Fruit fly (Drosophila melanogaster) whole organism, embryonic: ENCODE data around the gene loqs.

Source experiments
- Bteb2 ChIP-seq: fragments of 200-800 bp; sonication (Bioruptor generic); optimal IDR thresholded peaks from 2 replicates; lab custom pipeline; 2016; ENCODE audit warnings: missing biosample characterization, missing genetic modification characterization
- CG10431 ChIP-seq: fragments of 200-800 bp; sonication (Bioruptor generic); optimal IDR thresholded peaks from 3 replicates; lab custom pipeline; 2018; ENCODE audit warnings: missing biosample characterization, mild to moderate bottlenecking, missing genetic modification characterization
- CG10462 ChIP-seq: fragments of 200-800 bp; sonication (Bioruptor generic); optimal IDR thresholded peaks from 2 replicates; lab custom pipeline; 2016; ENCODE audit warnings: missing biosample characterization, missing genetic modification characterization
- CG10543 ChIP-seq: fragments of 200-800 bp; sonication (Bioruptor generic); optimal IDR thresholded peaks from 3 replicates; lab custom pipeline; 2017; ENCODE audit warnings: missing biosample characterization, mild to moderate bottlenecking, missing genetic modification characterization, moderate library complexity
- CG10979 ChIP-seq: fragments of 200-800 bp; sonication (Bioruptor generic); optimal IDR thresholded peaks from 2 replicates; lab custom pipeline; 2018; ENCODE audit warnings: missing biosample characterization, mild to moderate bottlenecking, missing genetic modification characterization, moderate library complexity
- CG11696 ChIP-seq: fragments of 200-800 bp; sonication (Bioruptor generic); IDR thresholded peaks from 2 replicates; pipeline ENCODE4 v1.3.6; 2022; ENCODE audit warnings: missing biosample characterization, missing genetic modification characterization
- CG12391 ChIP-seq: fragments of 200-800 bp; sonication (Bioruptor generic); optimal IDR thresholded peaks from 3 replicates; lab custom pipeline; 2018; ENCODE audit warnings: missing biosample characterization, mild to moderate bottlenecking, missing genetic modification characterization, moderate library complexity
- CG14014 ChIP-seq: fragments of 200-800 bp; sonication (Bioruptor generic); IDR thresholded peaks from 2 replicates; pipeline ENCODE4 v1.3.6; 2022; ENCODE audit warnings: missing biosample characterization, missing genetic modification characterization
- CG16779 ChIP-seq: fragments of 200-800 bp; sonication (Bioruptor generic); IDR thresholded peaks from 2 replicates; pipeline ENCODE4 v1.3.6; 2022; ENCODE audit warnings: missing biosample characterization, missing genetic modification characterization
- CG16815 ChIP-seq: fragments of 200-800 bp; sonication (Bioruptor generic); optimal IDR thresholded peaks from 3 replicates; lab custom pipeline; 2017; ENCODE audit warnings: missing biosample characterization, mild to moderate bottlenecking, missing genetic modification characterization
- CG32767 ChIP-seq: fragments of 200-800 bp; sonication (Bioruptor generic); IDR thresholded peaks from 2 replicates; pipeline ENCODE4 v1.3.6; 2022; ENCODE audit warnings: missing biosample characterization, missing genetic modification characterization
- CG33557 ChIP-seq: fragments of 200-800 bp; sonication (Bioruptor generic); optimal IDR thresholded peaks from 2 replicates; lab custom pipeline; 2019; ENCODE audit warnings: missing biosample characterization, mild to moderate bottlenecking, missing genetic modification characterization, moderate library complexity
- CG3407 ChIP-seq: fragments of 200-800 bp; sonication (Bioruptor generic); optimal IDR thresholded peaks from 2 replicates; lab custom pipeline; 2018; ENCODE audit warnings: missing biosample characterization, mild to moderate bottlenecking, missing genetic modification characterization
- CG6765 ChIP-seq: fragments of 200-800 bp; sonication (Bioruptor generic); optimal IDR thresholded peaks from 3 replicates; lab custom pipeline; 2017; ENCODE audit warnings: missing biosample characterization, mild to moderate bottlenecking, missing genetic modification characterization
- CG6854 ChIP-seq: fragments of 200-800 bp; sonication (Bioruptor generic); optimal IDR thresholded peaks from 3 replicates; lab custom pipeline; 2017; ENCODE audit warnings: missing biosample characterization, mild to moderate bottlenecking, missing genetic modification characterization
- CG8359 ChIP-seq: fragments of 200-800 bp; sonication (Bioruptor generic); optimal IDR thresholded peaks from 2 replicates; lab custom pipeline; 2017; ENCODE audit warnings: missing biosample characterization, mild to moderate bottlenecking, missing genetic modification characterization, borderline replicate concordance
- CG8944 ChIP-seq: fragments of 200-800 bp; sonication (Bioruptor generic); optimal IDR thresholded peaks from 3 replicates; lab custom pipeline; 2016; ENCODE audit warnings: missing biosample characterization, missing genetic modification characterization
- Camta ChIP-seq: fragments of 200-800 bp; sonication (Bioruptor generic); optimal IDR thresholded peaks from 2 replicates; lab custom pipeline; 2016; ENCODE audit warnings: missing biosample characterization, missing genetic modification characterization
- Dek ChIP-seq: fragments of 200-800 bp; sonication (Bioruptor generic); optimal IDR thresholded peaks from 3 replicates; lab custom pipeline; 2019; ENCODE audit warnings: missing biosample characterization, mild to moderate bottlenecking, missing genetic modification characterization, moderate library complexity
- Doc3 ChIP-seq: fragments of 200-800 bp; sonication (Bioruptor generic); IDR thresholded peaks from 3 replicates; pipeline ENCODE4 v1.3.6; 2022; ENCODE audit warnings: missing biosample characterization, missing genetic modification characterization; ENCODE audit not compliant: partially characterized antibody
- Drgx ChIP-seq: fragments of 200-800 bp; sonication (Bioruptor generic); IDR thresholded peaks from 2 replicates; pipeline ENCODE4 v1.3.6; 2022; ENCODE audit warnings: missing biosample characterization, missing genetic modification characterization
- E2f2 ChIP-seq: fragments of 200-800 bp; sonication (Bioruptor generic); IDR thresholded peaks from 2 replicates; pipeline ENCODE4 v1.3.6; 2022; ENCODE audit warnings: missing biosample characterization, missing genetic modification characterization
- Ets65A ChIP-seq: fragments of 200-800 bp; sonication (Bioruptor generic); peaks from one replicate; lab custom pipeline; 2016; ENCODE audit warnings: missing biosample characterization, missing genetic modification characterization
- Hey ChIP-seq: fragments of 200-800 bp; sonication (Bioruptor generic); optimal IDR thresholded peaks from 3 replicates; lab custom pipeline; 2018; ENCODE audit warnings: missing biosample characterization, mild to moderate bottlenecking, missing genetic modification characterization
- HmgD ChIP-seq: fragments of 200-800 bp; sonication (Bioruptor generic); optimal IDR thresholded peaks from 3 replicates; lab custom pipeline; 2016; ENCODE audit warnings: missing biosample characterization, missing genetic modification characterization
- Hmr ChIP-seq: fragments of 200-800 bp; sonication (Bioruptor generic); optimal IDR thresholded peaks from 3 replicates; lab custom pipeline; 2017; ENCODE audit warnings: mild to moderate bottlenecking, missing biosample characterization, missing genetic modification reagents, missing genetic modification characterization
- MESR4 ChIP-seq: fragments of 200-800 bp; sonication (Bioruptor generic); optimal IDR thresholded peaks from 2 replicates; lab custom pipeline; 2018; ENCODE audit warnings: missing biosample characterization, mild to moderate bottlenecking, missing genetic modification characterization, moderate library complexity
- Med ChIP-seq: fragments of 200-800 bp; sonication (Bioruptor generic); peaks from one replicate; lab custom pipeline; 2016; ENCODE audit warnings: missing biosample characterization, missing genetic modification characterization, mild to moderate bottlenecking, inconsistent platforms, moderate library complexity
- Neu2 ChIP-seq: fragments of 200-800 bp; sonication (Bioruptor generic); optimal IDR thresholded peaks from 3 replicates; lab custom pipeline; 2016; ENCODE audit warnings: missing biosample characterization, missing genetic modification characterization, borderline replicate concordance
- Sox102F ChIP-seq: fragments of 200-800 bp; sonication (Bioruptor generic); optimal IDR thresholded peaks from 2 replicates; lab custom pipeline; 2018; ENCODE audit warnings: missing biosample characterization, mild to moderate bottlenecking, missing genetic modification characterization, moderate library complexity
- Usf ChIP-seq: fragments of 200-800 bp; sonication (Bioruptor generic); optimal IDR thresholded peaks from 2 replicates; lab custom pipeline; 2017; ENCODE audit warnings: missing genotype, missing biosample characterization, missing genetic modification characterization
- btn ChIP-seq: fragments of 200-800 bp; sonication (Bioruptor generic); optimal IDR thresholded peaks from 2 replicates; lab custom pipeline; 2016; ENCODE audit warnings: missing biosample characterization, missing genetic modification characterization
- dati ChIP-seq: fragments of 200-800 bp; sonication (Bioruptor generic); IDR thresholded peaks from 2 replicates; pipeline ENCODE4 v1.3.6; 2022; ENCODE audit warnings: missing biosample characterization, missing genetic modification characterization
- esg ChIP-seq: fragments of 200-800 bp; sonication (Bioruptor generic); conservative IDR thresholded peaks from 2 replicates; pipeline ENCODE4 v1.3.6; 2022; ENCODE audit warnings: missing biosample characterization, missing genetic modification characterization
- gem ChIP-seq: fragments of 200-800 bp; sonication (Bioruptor generic); optimal IDR thresholded peaks from 2 replicates; lab custom pipeline; 2019; ENCODE audit warnings: missing biosample characterization, mild to moderate bottlenecking, missing genetic modification characterization, moderate library complexity
- hb ChIP-seq: fragments of 200-800 bp; sonication (Bioruptor generic); IDR thresholded peaks from 3 replicates; pipeline ENCODE4 v1.3.6; 2022; ENCODE audit warnings: missing biosample characterization, missing genetic modification characterization; ENCODE audit not compliant: partially characterized antibody
- her ChIP-seq: fragments of 200-800 bp; sonication (Bioruptor generic); optimal IDR thresholded peaks from 2 replicates; lab custom pipeline; 2016; ENCODE audit warnings: missing biosample characterization, missing genetic modification characterization
- kay ChIP-seq: fragments of 200-800 bp; sonication (Bioruptor generic); optimal IDR thresholded peaks from 2 replicates; lab custom pipeline; 2016; ENCODE audit warnings: missing biosample characterization, missing genetic modification characterization
- kni ChIP-seq: fragments of 200-800 bp; sonication (Bioruptor generic); optimal IDR thresholded peaks from 3 replicates; lab custom pipeline; 2017; ENCODE audit warnings: mild to moderate bottlenecking, missing biosample characterization, missing genetic modification reagents, missing genetic modification characterization
- lbe ChIP-seq: fragments of 200-800 bp; sonication (Bioruptor generic); optimal IDR thresholded peaks from 2 replicates; lab custom pipeline; 2016; ENCODE audit warnings: missing biosample characterization, mild to moderate bottlenecking, missing genetic modification characterization
- mam ChIP-seq: fragments of 200-800 bp; sonication (Bioruptor generic); optimal IDR thresholded peaks from 3 replicates; lab custom pipeline; 2016; ENCODE audit warnings: missing biosample characterization, missing genetic modification characterization
- nmo ChIP-seq: fragments of 200-800 bp; sonication (Bioruptor generic); optimal IDR thresholded peaks from 2 replicates; lab custom pipeline; 2018; ENCODE audit warnings: missing biosample characterization, mild to moderate bottlenecking, missing genetic modification characterization, moderate library complexity
- otp ChIP-seq: fragments of 200-800 bp; sonication (Bioruptor generic); IDR thresholded peaks from 3 replicates; pipeline ENCODE4, ENCODE4 v1.3.6; 2022; ENCODE audit warnings: missing biosample characterization, missing genetic modification characterization
- psq ChIP-seq: fragments of 200-800 bp; sonication (Bioruptor generic); optimal IDR thresholded peaks from 2 replicates; lab custom pipeline; 2017; ENCODE audit warnings: missing biosample characterization, missing genetic modification characterization
- sc ChIP-seq, 3 experiments: fragments of >200 bp in 2 of 3; fragments of 200-800 bp in 1 of 3; sonication (Bioruptor generic) in 1 of 3; optimal IDR thresholded peaks; 2 replicates in 2 of 3; 3 replicates in 1 of 3; lab custom pipeline; 2017; ENCODE audit warnings: mild to moderate bottlenecking in 1 of 3, missing biosample characterization in 1 of 3, missing genetic modification characterization in 1 of 3, missing genetic modification reagents in 1 of 3
- ssp ChIP-seq: fragments of 200-800 bp; sonication (Bioruptor generic); IDR thresholded peaks from 2 replicates; pipeline ENCODE4 v1.3.6; 2022; ENCODE audit warnings: missing biosample characterization, missing genetic modification characterization
- sug ChIP-seq: fragments of 200-800 bp; optimal IDR thresholded peaks from 2 replicates; lab custom pipeline; 2019; ENCODE audit warnings: missing biosample characterization, mild to moderate bottlenecking, missing genetic modification characterization, moderate library complexity
- vfl ChIP-seq: fragments of 200-800 bp; sonication (Bioruptor generic); optimal IDR thresholded peaks from 2 replicates; lab custom pipeline; 2016; ENCODE audit warnings: missing biosample characterization, missing genetic modification characterization

Gene loqs

DNA sequence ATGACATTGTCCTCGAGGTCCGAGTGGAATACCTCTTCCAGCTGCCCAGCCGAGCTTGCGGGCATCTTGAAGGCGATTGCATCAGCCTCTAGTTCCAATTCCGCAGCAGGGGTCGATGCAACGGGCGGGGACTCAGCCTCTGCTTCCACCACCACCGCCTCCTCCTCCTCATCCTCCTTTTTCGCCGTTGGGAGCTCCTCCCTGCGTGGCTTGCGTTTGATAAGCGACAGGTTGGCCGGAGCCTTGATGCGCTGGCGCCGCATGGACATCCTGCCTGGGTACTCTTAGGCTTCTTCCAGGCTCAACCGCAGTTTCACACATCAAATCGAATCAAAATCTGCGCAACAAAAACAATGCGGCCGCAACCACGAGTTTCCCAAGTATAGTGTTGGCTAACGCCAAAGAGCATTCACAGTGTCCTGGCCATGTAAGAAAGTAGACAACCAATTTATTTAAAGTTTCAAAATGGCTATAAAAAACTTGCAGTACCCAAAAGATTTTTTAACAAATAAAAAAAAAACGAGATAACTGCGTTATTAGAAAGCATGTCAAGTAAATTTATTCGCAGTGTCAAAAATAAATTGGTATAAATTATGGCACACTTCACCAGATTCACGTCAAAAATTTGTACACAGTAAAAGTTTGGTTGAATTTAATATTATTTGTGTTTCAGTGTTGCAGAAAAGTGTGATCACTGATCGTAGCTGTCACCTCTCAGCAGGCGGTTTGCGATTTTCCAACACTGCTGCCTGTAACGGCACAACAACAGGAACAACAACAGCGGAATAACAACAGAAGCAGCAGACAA lies 8.8 kb upstream of the loqs start, which contains the start of the genes Bdp1 and CG6565 (continued):
- TF ChIP-seq CG8944 (GFP tag; lab: Kevin White, UChicago): peak; percentile 99
- TF ChIP-seq Doc3 (GFP tag; lab: Robert Waterston, UW): no peak
- peak; percentile 80 for TF ChIP-seq otp
- peak; percentile 85 for TF ChIP-seq CG6765
- peak; percentile 97 for TF ChIP-seq vfl (GFP tag; lab: Kevin White, UChicago)
- TF ChIP-seq psq (GFP tag; lab: Kevin White, UChicago): peak; percentile 93
- peak; percentile 97 for TF ChIP-seq Hmr (GFP tag; lab: Kevin White, UChicago)
- peak; percentile 96 for TF ChIP-seq CG33557
- TF ChIP-seq Bteb2 (GFP tag; lab: Kevin White, UChicago): peak; percentile 98
- peak; percentile 99 for TF ChIP-seq Camta (GFP tag; lab: Kevin White, UChicago)
- peak; percentile 94 for TF ChIP-seq CG10979 (tag; lab: Kevin White, UChicago)
- peak; percentile 97 for TF ChIP-seq esg (GFP tag; lab: Robert Waterston, UW)
- peak; percentile 85 for TF ChIP-seq Hey (tag; lab: Kevin White, UChicago)
- peak; percentile 100 for TF ChIP-seq Ets65A
- peak; percentile 97 for TF ChIP-seq Usf (GFP tag; lab: Kevin White, UChicago)
- peak; percentile 98 for TF ChIP-seq Sox102F (GFP tag; lab: Kevin White, UChicago)
- TF ChIP-seq gem (tag; lab: Kevin White, UChicago): peak; percentile 98
- TF ChIP-seq kay (GFP tag; lab: Kevin White, UChicago): peak; percentile 95
- peak; percentile 60 for TF ChIP-seq dati
- TF ChIP-seq sug: peak; percentile 95
- TF ChIP-seq her (GFP tag; lab: Kevin White, UChicago): peak; percentile 95
- peak; percentile 91 for TF ChIP-seq lbe (GFP tag; lab: Kevin White, UChicago)
- peak; percentile 98 for TF ChIP-seq CG12391 (tag; lab: Kevin White, UChicago)
- peak; percentile 100 for TF ChIP-seq Med (GFP tag; lab: Kevin White, UChicago)
- TF ChIP-seq E2f2 (GFP tag; lab: Robert Waterston, UW): peak; percentile 76
- peak; percentile 94 for TF ChIP-seq CG3407 (GFP tag; lab: Kevin White, UChicago)
- TF ChIP-seq Neu2: peak; percentile 96
- TF ChIP-seq Drgx (GFP tag; lab: Robert Waterston, UW): peak; percentile 92
- TF ChIP-seq CG8359 (GFP tag; lab: Kevin White, UChicago): peak; percentile 77
- TF ChIP-seq CG10543 (GFP tag; lab: Kevin White, UChicago): peak; percentile 98
- TF ChIP-seq HmgD (GFP tag; lab: Kevin White, UChicago): peak; percentile 97
- peak; percentile 89 for TF ChIP-seq kni (GFP tag; lab: Kevin White, UChicago)
- peak; percentile 96 for TF ChIP-seq Dek (tag; lab: Kevin White, UChicago)
- peak; percentile 95 for TF ChIP-seq CG14014 (GFP tag; lab: Robert Waterston, UW)
- TF ChIP-seq CG16815 (GFP tag; lab: Kevin White, UChicago): peak; percentile 99
- TF ChIP-seq ssp (GFP tag; lab: Robert Waterston, UW): peak; percentile 92
- peak; percentile 65; the same call in 1 of the 2 replicates for TF ChIP-seq CG16779 (GFP tag; lab: Robert Waterston, UW)
- TF ChIP-seq nmo (GFP tag; lab: Kevin White, UChicago): peak; percentile 99
- TF ChIP-seq btn (GFP tag; lab: Kevin White, UChicago): peak; percentile 96
- TF ChIP-seq MESR4: peak; percentile 79
- TF ChIP-seq CG6854 (GFP tag; lab: Kevin White, UChicago): peak; percentile 88
- peak; percentile 98 for TF ChIP-seq CG10462 (GFP tag; lab: Kevin White, UChicago)
- no peak for TF ChIP-seq hb (GFP tag; lab: Robert Waterston, UW)
- peak; percentile 57 for TF ChIP-seq CG11696 (GFP tag; lab: Robert Waterston, UW)
- TF ChIP-seq CG32767 (GFP tag; lab: Robert Waterston, UW): peak; percentile 88
- TF ChIP-seq mam (GFP tag; lab: Kevin White, UChicago): peak; percentile 99
- TF ChIP-seq CG10431 (GFP tag; lab: Kevin White, UChicago): peak; percentile 82
- TF ChIP-seq sc (optimal IDR thresholded peaks at IDR 0.05; lab: Kevin White, UChicago): no peak
- TF ChIP-seq sc (GFP tag; optimal IDR thresholded peaks at IDR 0.05; lab: Kevin White, UChicago): peak; percentile 97
